Worm (Caenorhabditis elegans) whole organism, late embryonic: Measurements from ENCODE around the gene hpo-9.

Experiments
- C38D4.7 ChIP-seq: fragments of 200-800 bp; sonication (Bioruptor generic); optimal IDR thresholded peaks from 2 replicates; lab custom pipeline; 2018; ENCODE audit warnings: mild to moderate bottlenecking, missing genetic modification characterization, moderate library complexity, missing compliant biosample characterization
- K02D7.2 ChIP-seq: sonication (generic microtip); optimal IDR thresholded peaks from 2 replicates; lab custom pipeline; 2017; ENCODE audit warnings: mild to moderate bottlenecking, missing genetic modification characterization, missing compliant biosample characterization
- K09A11.1 ChIP-seq: sonication (generic microtip); optimal IDR thresholded peaks from 2 replicates; lab custom pipeline; 2017; ENCODE audit warnings: antibody characterized with exemption, mild to moderate bottlenecking, missing genetic modification characterization, missing compliant biosample characterization; ENCODE audit not compliant: insufficient read depth
- T23F11.4 ChIP-seq: fragments of 200-800 bp; sonication (Bioruptor generic); optimal IDR thresholded peaks from 2 replicates; lab custom pipeline; 2018; ENCODE audit warnings: mild to moderate bottlenecking, missing genetic modification characterization, missing compliant biosample characterization
- ama-1 ChIP-seq: fragments of 150-350 bp; optimal IDR thresholded peaks from 2 replicates; lab custom pipeline; 2014
- ceh-18 ChIP-seq: sonication (generic microtip); optimal IDR thresholded peaks from 2 replicates; lab custom pipeline; 2016; ENCODE audit warnings: missing genetic modification characterization, missing compliant biosample characterization
- ceh-2 ChIP-seq: sonication (generic microtip); optimal IDR thresholded peaks from 2 replicates; lab custom pipeline; 2016; ENCODE audit warnings: missing genotype, missing genetic modification characterization, missing compliant biosample characterization
- ceh-31 ChIP-seq: sonication (generic microtip); optimal IDR thresholded peaks from 2 replicates; lab custom pipeline; 2016; ENCODE audit warnings: missing genetic modification characterization, missing compliant biosample characterization
- ceh-48 ChIP-seq: sonication (generic microtip); optimal IDR thresholded peaks from 2 replicates; lab custom pipeline; 2016; ENCODE audit warnings: missing genetic modification characterization, inconsistent platforms, missing compliant biosample characterization
- dve-1 ChIP-seq: sonication (generic microtip); optimal IDR thresholded peaks from 2 replicates; lab custom pipeline; 2017; ENCODE audit warnings: antibody characterized with exemption, mild to moderate bottlenecking, missing genetic modification characterization, missing compliant biosample characterization
- elt-2 ChIP-seq: sonication (generic microtip); optimal IDR thresholded peaks from 2 replicates; lab custom pipeline; 2016; ENCODE audit warnings: missing genetic modification reagents, missing genetic modification characterization, missing compliant biosample characterization
- elt-4 ChIP-seq: sonication (generic microtip); optimal IDR thresholded peaks from 2 replicates; lab custom pipeline; 2016; ENCODE audit warnings: missing genetic modification characterization, missing compliant biosample characterization
- ets-4 ChIP-seq: sonication (generic microtip); optimal IDR thresholded peaks from 2 replicates; lab custom pipeline; 2016; ENCODE audit warnings: missing genetic modification characterization, missing compliant biosample characterization
- fkh-10 ChIP-seq: fragments of 150-350 bp; optimal IDR thresholded peaks from 2 replicates; lab custom pipeline; 2014; ENCODE audit warnings: missing biosample characterization, missing genetic modification reagents, missing genetic modification characterization
- gmeb-2 ChIP-seq: sonication (generic microtip); optimal IDR thresholded peaks from 2 replicates; lab custom pipeline; 2016; ENCODE audit warnings: missing genetic modification characterization, inconsistent platforms, missing compliant biosample characterization
- hlh-15 ChIP-seq: sonication (generic microtip); optimal IDR thresholded peaks from 2 replicates; lab custom pipeline; 2016; ENCODE audit warnings: missing genetic modification characterization, missing compliant biosample characterization
- hlh-6 ChIP-seq: sonication (generic microtip); optimal IDR thresholded peaks from 2 replicates; lab custom pipeline; 2016; ENCODE audit warnings: missing genotype, missing genetic modification characterization, missing compliant biosample characterization
- lim-6 ChIP-seq: sonication (generic microtip); optimal IDR thresholded peaks from 2 replicates; lab custom pipeline; 2016; ENCODE audit warnings: missing genetic modification characterization, missing compliant biosample characterization
- madf-2 ChIP-seq: sonication (generic microtip); optimal IDR thresholded peaks from 2 replicates; lab custom pipeline; 2017; ENCODE audit warnings: missing genetic modification characterization, missing compliant biosample characterization
- pag-3 ChIP-seq: sonication (generic microtip); optimal IDR thresholded peaks from 2 replicates; lab custom pipeline; 2016; ENCODE audit warnings: missing compliant biosample characterization, missing genetic modification characterization, borderline replicate concordance
- pat-9 ChIP-seq: fragments of 200-800 bp; sonication (Bioruptor generic); optimal IDR thresholded peaks from 2 replicates; lab custom pipeline; 2018; ENCODE audit warnings: mild to moderate bottlenecking, missing genetic modification characterization, moderate library complexity, missing compliant biosample characterization
- pax-1 ChIP-seq: fragments of 150-350 bp; optimal IDR thresholded peaks from 2 replicates; lab custom pipeline; 2014; ENCODE audit warnings: missing biosample characterization, missing genetic modification characterization
- pha-2 ChIP-seq: sonication (generic microtip); optimal IDR thresholded peaks from 2 replicates; lab custom pipeline; 2017; ENCODE audit warnings: mild to moderate bottlenecking, missing genetic modification characterization, missing compliant biosample characterization
- pqm-1 ChIP-seq: sonication (generic microtip); optimal IDR thresholded peaks from 2 replicates; lab custom pipeline; 2016; ENCODE audit warnings: missing genetic modification characterization, missing compliant biosample characterization
- pros-1 ChIP-seq: fragments of 150-350 bp; optimal IDR thresholded peaks from 2 replicates; lab custom pipeline; 2014; ENCODE audit warnings: missing biosample characterization, missing genetic modification reagents, missing genetic modification characterization
- sox-4 ChIP-seq: sonication (generic microtip); optimal IDR thresholded peaks from 2 replicates; lab custom pipeline; 2017; ENCODE audit warnings: mild to moderate bottlenecking, missing genetic modification characterization, inconsistent platforms, missing compliant biosample characterization
- tbx-2 ChIP-seq: sonication (generic microtip); optimal IDR thresholded peaks from 2 replicates; lab custom pipeline; 2016; ENCODE audit warnings: missing genetic modification characterization, missing compliant biosample characterization
- tbx-7 ChIP-seq: sonication (generic microtip); optimal IDR thresholded peaks from 2 replicates; lab custom pipeline; 2016; ENCODE audit warnings: missing genotype, missing genetic modification characterization, missing compliant biosample characterization
- ttx-3 ChIP-seq: sonication (generic microtip); optimal IDR thresholded peaks from 2 replicates; lab custom pipeline; 2016; ENCODE audit warnings: missing genetic modification reagents, missing genetic modification characterization, missing compliant biosample characterization
- unc-3 ChIP-seq, 2 experiments: fragments of 200-800 bp in 1 of 2; sonication (Bioruptor generic) in 1 of 2; sonication (generic microtip) in 1 of 2; conservative IDR thresholded peaks in 1 of 2; optimal IDR thresholded peaks in 1 of 2; 2 replicates each; pipeline versions ENCODE4 v1.3.6 to Lab custom; 2016 to 2022; ENCODE audit warnings: missing compliant biosample characterization in 2 of 2, missing genetic modification characterization in 2 of 2, missing genetic modification reagents in 1 of 2
- unc-42 ChIP-seq: sonication (generic microtip); optimal IDR thresholded peaks from 2 replicates; lab custom pipeline; 2016; ENCODE audit warnings: missing genotype, missing genetic modification characterization, missing compliant biosample characterization
- unc-55 ChIP-seq: sonication (generic microtip); optimal IDR thresholded peaks from 2 replicates; lab custom pipeline; 2017; ENCODE audit warnings: missing biosample characterization, missing genetic modification reagents, missing genetic modification characterization
- unc-86 ChIP-seq: sonication (generic microtip); optimal IDR thresholded peaks from 2 replicates; lab custom pipeline; 2016; ENCODE audit warnings: missing genetic modification characterization, missing compliant biosample characterization
- zip-5 ChIP-seq: sonication (generic microtip); optimal IDR thresholded peaks from 2 replicates; lab custom pipeline; 2016; ENCODE audit warnings: missing genetic modification characterization, missing compliant biosample characterization
- ztf-16 ChIP-seq: sonication (generic microtip); optimal IDR thresholded peaks from 2 replicates; lab custom pipeline; 2017; ENCODE audit warnings: missing genetic modification characterization, missing compliant biosample characterization

hpo-9 gene

ce11 chrV:7237094-7237132, at the start of gene hpo-9:
TSS of gene hpo-9 (minus strand) at chrV:7237130.
- TF ChIP-seq pros-1 (tag; lab: Kevin White, UChicago) (no peak), C38D4.7 (no peak), T23F11.4 (GFP tag; lab: Kevin White, UChicago) (no peak), lim-6 (no peak), ama-1 (lab: Kevin White, UChicago) (no peak), ceh-2 (tag; lab: Kevin White, UChicago) (no peak), elt-2 (tag; lab: Kevin White, UChicago) (no peak), ttx-3 (tag; lab: Kevin White, UChicago) (no peak), hlh-6 (no peak), fkh-10 (no peak), pqm-1 (tag; lab: Kevin White, UChicago) (no peak), madf-2 (tag; lab: Kevin White, UChicago) (no peak), K09A11.1 (tag; lab: Kevin White, UChicago) (no peak), K02D7.2 (tag; lab: Kevin White, UChicago) (no peak), pha-2 (tag; lab: Kevin White, UChicago) (no peak), sox-4 (no peak)

ce11 chrV:7282037-7282436, 45.1 kb upstream of the hpo-9 start, which contains the start of gene C13A2.3:
TSS of gene C13A2.3 (plus strand) at chrV:7282337.
- TF ChIP-seq ttx-3 (tag; lab: Kevin White, UChicago) (no peak), zip-5 (tag; lab: Kevin White, UChicago) (no peak), elt-2 (tag; lab: Kevin White, UChicago) (no peak)

ce11 chrV:7279090-7279489, 42.2 kb upstream of the hpo-9 start, which contains the start of gene C13A2.4:
TSS of gene C13A2.4 (plus strand) at chrV:7279390.
- TF ChIP-seq pax-1 (tag; lab: Kevin White, UChicago) (no peak), pat-9 (tag; lab: Kevin White, UChicago) (no peak), ceh-31 (tag; lab: Kevin White, UChicago) (no peak), tbx-2 (tag; lab: Kevin White, UChicago) (no peak), pag-3 (tag; lab: Kevin White, UChicago) (no peak), ceh-48 (no peak), dve-1 (tag; lab: Kevin White, UChicago) (no peak), unc-55 (no peak)

ce11 chrV:7275491-7275890, 38.6 kb upstream of the hpo-9 start, which contains the start of gene C13A2.5:
TSS of gene C13A2.5 (plus strand) at chrV:7275791.
- no peak for TF ChIP-seq pax-1 (tag; lab: Kevin White, UChicago)
- no peak for TF ChIP-seq K02D7.2 (tag; lab: Kevin White, UChicago)
- TF ChIP-seq ets-4 (tag; lab: Kevin White, UChicago) = no peak
- no peak for TF ChIP-seq T23F11.4 (GFP tag; lab: Kevin White, UChicago)
- no peak for TF ChIP-seq unc-86 (tag; lab: Kevin White, UChicago)
- TF ChIP-seq elt-4 (tag; lab: Kevin White, UChicago) = no peak
- TF ChIP-seq pag-3 (tag; lab: Kevin White, UChicago) = no peak
- no peak for TF ChIP-seq ceh-18 (tag; lab: Kevin White, UChicago)
- TF ChIP-seq unc-3 (GFP tag; conservative IDR thresholded peaks at IDR 0.05; lab: Robert Waterston, UW) = no peak
- no peak for TF ChIP-seq unc-3 (tag; optimal IDR thresholded peaks at IDR 0.05; lab: Kevin White, UChicago)
- no peak for TF ChIP-seq ztf-16

- TF ChIP-seq ets-4 (tag; lab: Kevin White, UChicago) (no peak), gmeb-2 (tag; lab: Kevin White, UChicago) (no peak), hlh-6 (no peak), madf-2 (tag; lab: Kevin White, UChicago) (no peak), hlh-15 (tag; lab: Kevin White, UChicago) (no peak), unc-42 (no peak), tbx-7 (tag; lab: Kevin White, UChicago) (no peak), T23F11.4 (GFP tag; lab: Kevin White, UChicago) (no peak)
Observed at ce11 chrV:7274992-7275391, 38.1 kb upstream of the hpo-9 start, which contains the start of gene C13A2.10. TSS of gene C13A2.10 (minus strand) at chrV:7275092.
